Fruit fly (Drosophila melanogaster): ENCODE measurements around the gene CG2258.

Gene CG2258

dm6 chrX:8114476-8115342 is 12.8 kb upstream of the CG2258 start:
- TF ChIP-seq CG34367 (tag; optimal IDR thresholded peaks at IDR 0.05), result no peak
- TF ChIP-seq Pif1B (GFP tag; optimal IDR thresholded peaks at IDR 0.05), result no peak
- peak; percentile 7 for TF ChIP-seq Pif1A (GFP tag; optimal IDR thresholded peaks at IDR 0.05)
- peak; percentile 22 for TF ChIP-seq CG8159 (tag; optimal IDR thresholded peaks at IDR 0.05)
- no peak for TF ChIP-seq D1 (tag; optimal IDR thresholded peaks at IDR 0.05)
- TF ChIP-seq rn (GFP tag; IDR thresholded peaks at IDR 0.05), result no peak
- TF ChIP-seq CG17806 (tag; optimal IDR thresholded peaks at IDR 0.05), result peak; percentile 20
- no peak for TF ChIP-seq CG14655 (GFP tag; optimal IDR thresholded peaks at IDR 0.05)
- no peak for TF ChIP-seq gl (tag; optimal IDR thresholded peaks at IDR 0.05)
- peak; percentile 14 for TF ChIP-seq Ets98B (GFP tag; IDR thresholded peaks at IDR 0.05)
- TF ChIP-seq CG9948 (tag; optimal IDR thresholded peaks at IDR 0.05), result peak; percentile 16
- TF ChIP-seq CG4496 (GFP tag; IDR thresholded peaks at IDR 0.05), result peak; percentile 50; the same call in 2 of the 3 replicates
- no peak for TF ChIP-seq Snoo (tag; optimal IDR thresholded peaks at IDR 0.05)
- peak; percentile 19; the same call in 1 of the 3 replicates for TF ChIP-seq fd96Ca (GFP tag; IDR thresholded peaks at IDR 0.05)
- TF ChIP-seq CG32121 (GFP tag; IDR thresholded peaks at IDR 0.05), result peak; percentile 7; the same call in 1 of the 2 replicates
- peak; percentile 6 for TF ChIP-seq CG15710 (tag; optimal IDR thresholded peaks at IDR 0.05)
- no peak for TF ChIP-seq CG12605 (GFP tag; IDR thresholded peaks at IDR 0.05)

- TF ChIP-seq fd96Ca (GFP tag; IDR thresholded peaks at IDR 0.05), result 0 out of 3 replicates have a peak, but pooled peaks have one; percentile 10
- TF ChIP-seq Ets98B (GFP tag; IDR thresholded peaks at IDR 0.05), result no peak
- no peak for TF ChIP-seq rn (GFP tag; IDR thresholded peaks at IDR 0.05)
- peak; percentile 5 for TF ChIP-seq CG9948 (tag; optimal IDR thresholded peaks at IDR 0.05)
- TF ChIP-seq CG8159 (tag; optimal IDR thresholded peaks at IDR 0.05), result no peak
- peak; percentile 8 for TF ChIP-seq CG15710 (tag; optimal IDR thresholded peaks at IDR 0.05)
- TF ChIP-seq Pif1A (GFP tag; optimal IDR thresholded peaks at IDR 0.05), result no peak
Measured at dm6 chrX:8113386-8114279, 11.7 kb upstream of the CG2258 start.

DNA sequence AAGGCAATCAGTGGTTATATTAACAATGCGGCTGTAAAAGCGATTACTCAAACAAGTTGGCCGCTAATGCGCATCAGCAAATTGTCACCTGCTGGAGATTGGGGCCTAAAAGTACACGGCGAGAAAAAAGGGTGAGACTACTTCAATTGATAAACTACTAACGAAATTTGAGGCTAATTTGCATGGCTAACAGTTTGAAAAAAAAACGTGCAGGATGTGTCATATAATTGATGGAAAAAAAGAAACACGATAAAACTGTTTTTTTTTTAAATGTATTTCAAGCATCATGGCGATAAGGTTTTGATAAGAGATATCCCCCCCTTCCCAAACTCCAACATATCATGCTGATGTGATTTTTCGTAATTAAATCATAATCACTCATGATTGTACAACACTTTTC is 10.8 kb upstream of the CG2258 start:
- TF ChIP-seq CG14655 (GFP tag; optimal IDR thresholded peaks at IDR 0.05) (no peak), fd96Ca (GFP tag; IDR thresholded peaks at IDR 0.05) (0 out of 3 replicates have a peak, but pooled peaks have one; percentile 14)

DNA sequence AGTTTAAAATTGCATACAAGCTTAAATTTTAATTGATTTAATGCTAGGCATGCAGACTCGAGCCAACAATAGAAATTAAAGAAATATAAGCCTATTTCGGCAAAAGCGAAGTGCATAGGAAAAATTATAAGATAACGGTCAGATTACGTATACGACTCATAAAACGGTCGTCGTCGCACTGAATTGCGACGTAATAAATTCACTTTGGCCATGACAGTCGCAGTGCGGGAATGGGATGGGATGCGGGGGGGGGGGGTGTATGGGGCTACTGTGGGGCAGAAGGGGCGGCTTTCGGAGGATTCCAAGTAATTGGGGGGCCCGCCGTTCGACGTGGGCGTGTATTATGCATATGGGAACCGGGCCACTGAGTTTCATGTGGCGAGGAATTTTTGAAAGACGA is 9.1 kb upstream of the CG2258 start:
- no peak for TF ChIP-seq CG34367 (tag; optimal IDR thresholded peaks at IDR 0.05)
- TF ChIP-seq CG32121 (GFP tag; IDR thresholded peaks at IDR 0.05), result no peak
- TF ChIP-seq CG8159 (tag; optimal IDR thresholded peaks at IDR 0.05), result no peak
- no peak for TF ChIP-seq CG8301 (tag; optimal IDR thresholded peaks at IDR 0.05)
- no peak for TF ChIP-seq EcR (GFP tag; optimal IDR thresholded peaks at IDR 0.05)
- no peak for TF ChIP-seq Snoo (tag; optimal IDR thresholded peaks at IDR 0.05)
- no peak for TF ChIP-seq gl (tag; optimal IDR thresholded peaks at IDR 0.05)
- TF ChIP-seq rn (GFP tag; IDR thresholded peaks at IDR 0.05), result no peak
- TF ChIP-seq CG9948 (tag; optimal IDR thresholded peaks at IDR 0.05), result no peak
- no peak for TF ChIP-seq CG12605 (GFP tag; IDR thresholded peaks at IDR 0.05)
- no peak for TF ChIP-seq Pif1A (GFP tag; optimal IDR thresholded peaks at IDR 0.05)
- no peak for TF ChIP-seq fd96Ca (GFP tag; IDR thresholded peaks at IDR 0.05)
- TF ChIP-seq D1 (tag; optimal IDR thresholded peaks at IDR 0.05), result no peak
- no peak for TF ChIP-seq CG15710 (tag; optimal IDR thresholded peaks at IDR 0.05)

DNA sequence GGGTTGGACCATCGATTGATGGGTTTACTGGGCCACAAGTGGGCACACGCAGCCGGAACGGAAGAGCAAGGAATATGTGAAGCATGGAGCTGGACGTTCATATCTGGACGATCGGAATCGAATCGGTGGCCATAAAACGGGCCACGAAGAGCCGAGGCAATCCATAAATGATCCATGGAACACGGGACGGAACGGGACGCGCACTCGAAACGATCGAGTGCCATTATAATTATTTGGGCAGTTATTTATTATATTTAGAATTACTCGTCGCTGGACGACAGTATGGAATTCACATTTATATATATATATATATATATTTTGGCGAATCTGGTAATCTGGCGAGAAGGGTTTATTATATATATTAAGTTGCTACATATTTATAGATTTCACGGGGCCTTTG is 6.0 kb upstream of the CG2258 start:
- no peak for TF ChIP-seq CG12605 (GFP tag; IDR thresholded peaks at IDR 0.05)
- TF ChIP-seq CG17806 (tag; optimal IDR thresholded peaks at IDR 0.05), result no peak
- TF ChIP-seq CG8301 (tag; optimal IDR thresholded peaks at IDR 0.05), result no peak
- TF ChIP-seq CG34367 (tag; optimal IDR thresholded peaks at IDR 0.05), result no peak
- no peak for TF ChIP-seq CG8159 (tag; optimal IDR thresholded peaks at IDR 0.05)
- no peak for TF ChIP-seq D1 (tag; optimal IDR thresholded peaks at IDR 0.05)
- no peak for TF ChIP-seq CG4496 (GFP tag; IDR thresholded peaks at IDR 0.05)
- no peak for TF ChIP-seq CG32121 (GFP tag; IDR thresholded peaks at IDR 0.05)
- TF ChIP-seq rn (GFP tag; IDR thresholded peaks at IDR 0.05), result no peak
- no peak for TF ChIP-seq Snoo (tag; optimal IDR thresholded peaks at IDR 0.05)

DNA sequence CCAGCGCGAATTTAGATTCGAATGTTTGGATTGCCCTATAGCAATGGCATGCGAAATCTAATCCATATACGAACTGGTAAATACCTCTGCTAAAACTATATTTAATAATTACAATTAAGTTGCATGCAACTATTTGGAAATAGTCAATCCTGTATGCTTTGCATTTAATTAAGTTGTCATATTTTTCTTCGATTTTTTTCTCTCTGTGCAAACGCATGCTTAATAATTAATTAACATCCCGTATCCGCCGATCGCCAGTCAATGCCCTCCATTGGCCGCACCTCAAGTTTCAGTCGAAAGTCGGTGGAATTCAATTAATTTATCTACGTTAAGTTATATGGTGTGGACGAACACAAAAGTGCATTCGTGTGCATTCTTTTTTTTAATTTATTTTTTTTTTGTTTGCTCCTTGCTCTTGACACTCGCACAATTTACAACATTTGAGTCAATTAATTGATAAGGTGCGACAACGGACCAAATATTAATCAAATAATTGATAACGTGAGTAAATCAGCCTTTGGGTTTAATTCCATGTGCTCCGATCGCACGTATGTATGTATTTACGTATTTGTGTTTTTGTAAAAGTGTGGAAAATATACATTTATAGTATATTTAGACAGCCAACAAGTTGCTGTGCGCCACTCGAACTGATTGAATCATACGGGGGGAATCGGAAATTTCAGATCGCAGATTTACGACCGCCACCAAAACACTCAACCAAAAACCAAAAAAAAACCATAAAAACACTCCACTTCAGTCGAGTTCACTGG is 4.6 kb upstream of the CG2258 start:
- TF ChIP-seq Pif1B (GFP tag; optimal IDR thresholded peaks at IDR 0.05) (no peak), CG32121 (GFP tag; IDR thresholded peaks at IDR 0.05) (no peak), D1 (tag; optimal IDR thresholded peaks at IDR 0.05) (no peak), fd96Ca (GFP tag; IDR thresholded peaks at IDR 0.05) (no peak)
